Fruit fly (Drosophila melanogaster): Measurements from ENCODE around the gene Ip259.

Gene Ip259

DNA sequence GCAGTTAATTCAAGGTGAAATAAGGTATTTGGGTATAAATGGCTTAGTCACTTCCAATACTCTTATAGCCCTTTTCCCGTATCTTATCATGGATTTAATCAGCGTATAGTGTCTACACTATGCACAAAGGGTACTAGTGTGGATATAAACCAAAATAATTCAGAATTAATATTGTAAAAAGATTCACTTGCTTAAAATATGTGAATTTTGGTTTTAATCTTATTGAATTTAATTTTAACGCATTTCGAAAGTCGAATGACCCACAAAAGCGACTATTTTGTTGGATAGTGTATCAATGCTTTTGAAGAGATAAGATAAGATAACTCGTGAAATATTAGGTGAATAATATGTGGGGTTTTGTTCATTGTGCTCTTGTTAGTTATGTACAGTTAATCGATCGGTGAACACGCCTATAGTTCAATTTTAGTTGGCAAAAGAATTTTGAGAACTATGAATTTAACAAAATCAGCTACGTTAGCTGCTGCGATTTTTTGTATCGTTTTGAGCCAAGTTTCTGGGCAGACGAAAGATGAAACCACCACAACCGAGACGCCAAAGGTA, 26.2 kb upstream of the Ip259 start, which contains the start of gene CG5096 (continued):
- TF ChIP-seq CG16815 (GFP tag; optimal IDR thresholded peaks at IDR 0.05) (peak; percentile 14), CG13424 (tag; optimal IDR thresholded peaks at IDR 0.05) (peak; percentile 93), HLH3B (GFP tag; IDR thresholded peaks at IDR 0.05) (peak; percentile 93; the same call in 1 of the 2 replicates), Neu2 (GFP tag; optimal IDR thresholded peaks at IDR 0.05; ENCODE audit: borderline replicate concordance) (no peak), E2f2 (GFP tag; IDR thresholded peaks at IDR 0.05) (peak; percentile 74), Xbp1 (GFP tag; optimal IDR thresholded peaks at IDR 0.05) (peak; percentile 78), lbe (GFP tag; optimal IDR thresholded peaks at IDR 0.05) (peak; percentile 62), hb (GFP tag; IDR thresholded peaks at IDR 0.05; ENCODE audit: partially characterized antibody) (no peak), HmgZ (tag; optimal IDR thresholded peaks at IDR 0.05) (peak; percentile 95), sd (tag; optimal IDR thresholded peaks at IDR 0.05) (peak; percentile 91), CG3847 (GFP tag; IDR thresholded peaks at IDR 0.05) (peak; percentile 82; the same call in 1 of the 2 replicates), fu2 (GFP tag; optimal IDR thresholded peaks at IDR 0.05) (peak; percentile 68), CG17361 (GFP tag; IDR thresholded peaks at IDR 0.05) (peak; percentile 84; the same call in 2 of the 3 replicates), H2.0 (GFP tag; IDR thresholded peaks at IDR 0.05) (peak; percentile 79), pfk (GFP tag; optimal IDR thresholded peaks at IDR 0.05) (no peak), CG17359 (tag; optimal IDR thresholded peaks at IDR 0.05) (peak; percentile 94), Optix (GFP tag; IDR thresholded peaks at IDR 0.05) (no peak), CG12769 (tag; optimal IDR thresholded peaks at IDR 0.05) (peak; percentile 95), sim (GFP tag; IDR thresholded peaks at IDR 0.05) (peak; percentile 70; the same call in 1 of the 2 replicates), HLH54F (GFP tag; optimal IDR thresholded peaks at IDR 0.05) (peak; percentile 76), CG33557 (GFP tag; optimal IDR thresholded peaks at IDR 0.05) (no peak), CG2202 (tag; optimal IDR thresholded peaks at IDR 0.05) (peak; percentile 47), CG16779 (GFP tag; IDR thresholded peaks at IDR 0.05) (0 out of 2 replicates have a peak, but pooled peaks have one; percentile 60), CG17385 (GFP tag; optimal IDR thresholded peaks at IDR 0.05) (peak; percentile 89), CG12155 (GFP tag; optimal IDR thresholded peaks at IDR 0.05) (peak; percentile 82), Lpt (GFP tag; optimal IDR thresholded peaks at IDR 0.05) (no peak), CG12299 (tag; optimal IDR thresholded peaks at IDR 0.05) (peak; percentile 90), gro (GFP tag; optimal IDR thresholded peaks at IDR 0.05) (peak; percentile 90), Side (GFP tag; optimal IDR thresholded peaks at IDR 0.05) (peak; percentile 83), Deaf1 (tag; optimal IDR thresholded peaks at IDR 0.05) (peak; percentile 75), CoRest (tag; optimal IDR thresholded peaks at IDR 0.05) (peak; percentile 93), Nf-YB (GFP tag; optimal IDR thresholded peaks at IDR 0.05) (peak; percentile 74), jing (GFP tag; optimal IDR thresholded peaks at IDR 0.05) (peak; percentile 55), Hmr (GFP tag; optimal IDR thresholded peaks at IDR 0.05) (peak; percentile 94), D19B (GFP tag; optimal IDR thresholded peaks at IDR 0.05) (peak; percentile 81), bowl (GFP tag; IDR thresholded peaks at IDR 0.05) (peak; percentile 53; the same call in 1 of the 2 replicates), CG6791 (GFP tag; IDR thresholded peaks at IDR 0.05; ENCODE audit: partially characterized antibody) (no peak), CG3726 (GFP tag; IDR thresholded peaks at IDR 0.05) (peak; percentile 48; the same call in 1 of the 3 replicates), p53 (GFP tag; optimal IDR thresholded peaks at IDR 0.05) (no peak), gem (tag; optimal IDR thresholded peaks at IDR 0.05) (peak; percentile 93), pho (GFP tag; optimal IDR thresholded peaks at IDR 0.05) (peak; percentile 84), Ets97D (GFP tag; optimal IDR thresholded peaks at IDR 0.05) (peak; percentile 50), CG11456 (GFP tag; IDR thresholded peaks at IDR 0.05) (peak; percentile 87), croc (GFP tag; conservative IDR thresholded peaks at IDR 0.05) (no peak), CG1792 (GFP tag; optimal IDR thresholded peaks at IDR 0.05) (peak; percentile 78), CG15269 (tag; optimal IDR thresholded peaks at IDR 0.05) (peak; percentile 95), BEAF-32 (GFP tag; optimal IDR thresholded peaks at IDR 0.05) (no peak), psq (GFP tag; optimal IDR thresholded peaks at IDR 0.05) (peak; percentile 49), CG16813 (GFP tag; IDR thresholded peaks at IDR 0.05; ENCODE audit: partially characterized antibody) (no peak)
